Worm (Caenorhabditis elegans) whole organism, L4/young adult: ENCODE measurements around the gene C10C6.13.

Experiments
- dao-5 ChIP-seq: sonication (generic microtip); optimal IDR thresholded peaks from 2 replicates; lab custom pipeline; 2016; ENCODE audit warnings: missing genotype, missing genetic modification characterization, moderate library complexity, missing compliant biosample characterization
- him-1 ChIP-seq: sonication (generic microtip); optimal IDR thresholded peaks from 2 replicates; lab custom pipeline; 2016; ENCODE audit warnings: missing genotype, missing genetic modification reagents, missing genetic modification characterization, missing compliant biosample characterization

DNA sequence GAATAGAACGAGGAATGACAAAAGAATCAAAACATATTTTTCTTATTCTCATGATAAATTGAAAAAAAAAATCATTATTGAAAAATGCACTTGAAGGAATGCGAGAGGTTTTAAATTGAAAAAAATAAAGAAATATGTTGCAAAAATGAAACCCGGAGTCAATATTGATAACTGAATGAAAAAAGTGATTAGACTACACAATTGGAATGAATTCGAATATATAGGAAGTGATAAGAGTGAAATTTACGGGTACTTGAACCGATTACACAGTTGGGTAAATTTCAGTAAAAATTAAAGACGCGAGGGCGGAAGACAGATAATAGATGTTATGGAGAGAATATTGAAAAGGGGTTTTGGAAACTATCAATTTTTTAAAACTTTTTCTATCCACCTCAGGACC is 19.5 kb upstream of the C10C6.13 start:
- TF ChIP-seq him-1 (tag; lab: Kevin White, UChicago) (no peak), dao-5 (tag; lab: Kevin White, UChicago) (no peak)
